Fruit fly (Drosophila melanogaster) whole organism, embryonic: Measurements from ENCODE around the gene CG32706.

Source experiments
- Aef1 ChIP-seq: fragments of 200-800 bp; sonication (Bioruptor generic); IDR thresholded peaks from 3 replicates; pipeline ENCODE4 v1.3.6; 2022; ENCODE audit warnings: missing biosample characterization, missing genetic modification characterization
- CG10267 ChIP-seq: fragments of 200-800 bp; sonication (Bioruptor generic); optimal IDR thresholded peaks from 2 replicates; lab custom pipeline; 2018; ENCODE audit warnings: missing biosample characterization, mild to moderate bottlenecking, missing genetic modification characterization, moderate library complexity
- CG10366 ChIP-seq: fragments of 200-800 bp; sonication (Bioruptor generic); IDR thresholded peaks from 2 replicates; pipeline ENCODE4 v1.3.6; 2022; ENCODE audit warnings: missing biosample characterization, missing genetic modification characterization
- CG11456 ChIP-seq: fragments of 200-800 bp; sonication (Bioruptor generic); IDR thresholded peaks from 3 replicates; pipeline ENCODE4 v1.3.6; 2022; ENCODE audit warnings: missing biosample characterization, missing genetic modification characterization
- CG13775 ChIP-seq: fragments of 200-800 bp; sonication (Bioruptor generic); optimal IDR thresholded peaks from 3 replicates; lab custom pipeline; 2017; ENCODE audit warnings: missing biosample characterization, mild to moderate bottlenecking, missing genetic modification characterization
- CG14710 ChIP-seq: fragments of 200-800 bp; sonication (Bioruptor generic); optimal IDR thresholded peaks from 3 replicates; lab custom pipeline; 2019; ENCODE audit warnings: missing biosample characterization, mild to moderate bottlenecking, missing genetic modification characterization, moderate library complexity
- CG15073 ChIP-seq: fragments of 200-800 bp; sonication (Bioruptor generic); optimal IDR thresholded peaks from 2 replicates; lab custom pipeline; 2016; ENCODE audit warnings: missing biosample characterization, missing genetic modification characterization
- CG15479 ChIP-seq: fragments of 200-800 bp; sonication (Bioruptor generic); optimal IDR thresholded peaks from 3 replicates; lab custom pipeline; 2019; ENCODE audit warnings: missing biosample characterization, mild to moderate bottlenecking, missing genetic modification characterization, moderate library complexity
- CG15514 ChIP-seq: fragments of 200-800 bp; sonication (Bioruptor generic); optimal IDR thresholded peaks from 3 replicates; lab custom pipeline; 2017; ENCODE audit warnings: missing biosample characterization, missing genetic modification characterization, mild to moderate bottlenecking, moderate library complexity, missing genetic modification reagents
- CG16815 ChIP-seq: fragments of 200-800 bp; sonication (Bioruptor generic); optimal IDR thresholded peaks from 3 replicates; lab custom pipeline; 2017; ENCODE audit warnings: missing biosample characterization, mild to moderate bottlenecking, missing genetic modification characterization
- CG18262 ChIP-seq: fragments of 200-800 bp; optimal IDR thresholded peaks from 3 replicates; lab custom pipeline; 2019; ENCODE audit warnings: missing biosample characterization, mild to moderate bottlenecking, missing genetic modification characterization, moderate library complexity
- CG2712 ChIP-seq: fragments of 200-800 bp; optimal IDR thresholded peaks from 3 replicates; lab custom pipeline; 2019; ENCODE audit warnings: missing biosample characterization, mild to moderate bottlenecking, missing genetic modification characterization, moderate library complexity
- CG30403 ChIP-seq: fragments of 200-800 bp; sonication (Bioruptor generic); optimal IDR thresholded peaks from 3 replicates; lab custom pipeline; 2016; ENCODE audit warnings: missing biosample characterization, missing genetic modification characterization
- CG30431 ChIP-seq: fragments of 200-800 bp; sonication (Bioruptor generic); optimal IDR thresholded peaks from 2 replicates; lab custom pipeline; 2017; ENCODE audit warnings: missing biosample characterization, missing genetic modification characterization
- CG3065 ChIP-seq: fragments of 200-800 bp; sonication (Bioruptor generic); optimal IDR thresholded peaks from 2 replicates; lab custom pipeline; 2016; ENCODE audit warnings: missing biosample characterization, missing genetic modification characterization
- CG3995 ChIP-seq: fragments of 200-800 bp; sonication (Bioruptor generic); optimal IDR thresholded peaks from 3 replicates; lab custom pipeline; 2016; ENCODE audit warnings: missing biosample characterization, missing genetic modification characterization
- CG6689 ChIP-seq: fragments of 200-800 bp; sonication (Bioruptor generic); IDR thresholded peaks from 2 replicates; pipeline ENCODE4 v1.3.6; 2022; ENCODE audit warnings: missing biosample characterization, missing genetic modification characterization
- CG6813 ChIP-seq: fragments of 200-800 bp; sonication (Bioruptor generic); optimal IDR thresholded peaks from 2 replicates; lab custom pipeline; 2017; ENCODE audit warnings: missing biosample characterization, missing genetic modification characterization, mild to moderate bottlenecking, moderate library complexity, missing genetic modification reagents
- CG6854 ChIP-seq: fragments of 200-800 bp; sonication (Bioruptor generic); optimal IDR thresholded peaks from 3 replicates; lab custom pipeline; 2017; ENCODE audit warnings: missing biosample characterization, mild to moderate bottlenecking, missing genetic modification characterization
- CG7372 ChIP-seq: fragments of 200-800 bp; sonication (Bioruptor generic); IDR thresholded peaks from 2 replicates; pipeline ENCODE4 v1.3.6; 2022; ENCODE audit warnings: missing biosample characterization, missing genetic modification characterization
- CG8290 ChIP-seq, 3 experiments: fragments of 200-800 bp; sonication (Bioruptor generic); optimal IDR thresholded peaks; 2 replicates each; lab custom pipeline; 2016 to 2019; ENCODE audit warnings: missing biosample characterization in 3 of 3, missing genetic modification characterization in 3 of 3, mild to moderate bottlenecking in 2 of 3, moderate library complexity in 1 of 3
- CG9797 ChIP-seq: fragments of 200-800 bp; sonication (Bioruptor generic); optimal IDR thresholded peaks from 3 replicates; lab custom pipeline; 2018; ENCODE audit warnings: missing biosample characterization, mild to moderate bottlenecking, missing genetic modification characterization
- Chrac-16 ChIP-seq: fragments of 200-800 bp; sonication (Bioruptor generic); optimal IDR thresholded peaks from 3 replicates; lab custom pipeline; 2016; ENCODE audit warnings: missing biosample characterization, missing genetic modification characterization
- CoRest ChIP-seq: fragments of 200-800 bp; sonication (Bioruptor generic); optimal IDR thresholded peaks from 3 replicates; lab custom pipeline; 2018; ENCODE audit warnings: missing biosample characterization, mild to moderate bottlenecking, missing genetic modification characterization, moderate library complexity
- D ChIP-seq, 2 experiments: fragments of 200-800 bp in 1 of 2; fragments of >200 bp in 1 of 2; sonication (Bioruptor generic) in 1 of 2; optimal IDR thresholded peaks; 2 replicates in 1 of 2; 3 replicates in 1 of 2; lab custom pipeline; 2017; ENCODE audit warnings: mild to moderate bottlenecking in 1 of 2, missing biosample characterization in 1 of 2, missing genetic modification characterization in 1 of 2, missing genetic modification reagents in 1 of 2
- D19A ChIP-seq: fragments of 200-800 bp; optimal IDR thresholded peaks from 3 replicates; lab custom pipeline; 2019; ENCODE audit warnings: missing biosample characterization, mild to moderate bottlenecking, missing genetic modification characterization, moderate library complexity
- Dbx ChIP-seq: fragments of 200-800 bp; sonication (Bioruptor generic); IDR thresholded peaks from 3 replicates; pipeline ENCODE4 v1.3.6; 2022; ENCODE audit warnings: missing biosample characterization, missing genetic modification characterization
- Dref ChIP-seq: fragments of 200-800 bp; sonication (Bioruptor generic); IDR thresholded peaks from 2 replicates; pipeline ENCODE4 v1.3.6; 2022; ENCODE audit warnings: missing biosample characterization, missing genetic modification characterization
- Elba2 ChIP-seq: fragments of 200-800 bp; sonication (Bioruptor generic); optimal IDR thresholded peaks from 3 replicates; lab custom pipeline; 2016; ENCODE audit warnings: missing biosample characterization, missing genetic modification characterization
- Ets65A ChIP-seq: fragments of 200-800 bp; sonication (Bioruptor generic); peaks from one replicate; lab custom pipeline; 2016; ENCODE audit warnings: missing biosample characterization, missing genetic modification characterization
- Ets97D ChIP-seq: fragments of 200-800 bp; sonication (Bioruptor generic); optimal IDR thresholded peaks from 3 replicates; lab custom pipeline; 2016; ENCODE audit warnings: missing biosample characterization, missing genetic modification characterization
- Gug ChIP-seq: fragments of 200-800 bp; sonication (Bioruptor generic); IDR thresholded peaks from 4 replicates; pipeline ENCODE4 v1.3.6; 2022; ENCODE audit warnings: missing biosample characterization, missing genetic modification characterization
- HLH4C ChIP-seq: fragments of 200-800 bp; sonication (Bioruptor generic); IDR thresholded peaks from 3 replicates; pipeline ENCODE4 v1.3.6; 2022; ENCODE audit warnings: missing biosample characterization, missing genetic modification characterization; ENCODE audit not compliant: partially characterized antibody
- Lpt ChIP-seq: fragments of >200 bp; optimal IDR thresholded peaks from 2 replicates; lab custom pipeline; 2018; ENCODE audit warnings: missing biosample characterization, missing genetic modification characterization
- MESR4 ChIP-seq: fragments of 200-800 bp; sonication (Bioruptor generic); optimal IDR thresholded peaks from 2 replicates; lab custom pipeline; 2018; ENCODE audit warnings: missing biosample characterization, mild to moderate bottlenecking, missing genetic modification characterization, moderate library complexity
- Sry-δ ChIP-seq: fragments of 200-800 bp; sonication (Bioruptor generic); optimal IDR thresholded peaks from 2 replicates; lab custom pipeline; 2016; ENCODE audit warnings: missing biosample characterization, missing genetic modification characterization
- az2 ChIP-seq: fragments of 200-800 bp; sonication (Bioruptor generic); optimal IDR thresholded peaks from 3 replicates; lab custom pipeline; 2016; ENCODE audit warnings: missing biosample characterization, missing genetic modification characterization
- dm ChIP-seq: fragments of 200-800 bp; sonication (Bioruptor generic); optimal IDR thresholded peaks from 3 replicates; lab custom pipeline; 2016; ENCODE audit warnings: missing biosample characterization, missing genetic modification characterization
- gcm2 ChIP-seq: fragments of 200-800 bp; sonication (Bioruptor generic); optimal IDR thresholded peaks from 2 replicates; lab custom pipeline; 2016; ENCODE audit warnings: missing biosample characterization, missing genetic modification characterization
- hb ChIP-seq: fragments of 200-800 bp; sonication (Bioruptor generic); IDR thresholded peaks from 3 replicates; pipeline ENCODE4 v1.3.6; 2022; ENCODE audit warnings: missing biosample characterization, missing genetic modification characterization; ENCODE audit not compliant: partially characterized antibody
- hbn ChIP-seq: fragments of 200-800 bp; sonication (Bioruptor generic); IDR thresholded peaks from 2 replicates; pipeline ENCODE4 v1.3.6; 2022; ENCODE audit warnings: missing biosample characterization, missing genetic modification characterization; ENCODE audit not compliant: partially characterized antibody
- jing ChIP-seq: fragments of 200-800 bp; sonication (Bioruptor generic); optimal IDR thresholded peaks from 2 replicates; lab custom pipeline; 2018; ENCODE audit warnings: missing biosample characterization, mild to moderate bottlenecking, missing genetic modification characterization
- p53 ChIP-seq: fragments of 200-800 bp; sonication (Bioruptor generic); optimal IDR thresholded peaks from 2 replicates; lab custom pipeline; 2016; ENCODE audit warnings: missing biosample characterization, missing genetic modification characterization
- pzg ChIP-seq: fragments of 200-800 bp; sonication (Bioruptor generic); optimal IDR thresholded peaks from 3 replicates; lab custom pipeline; 2018; ENCODE audit warnings: missing biosample characterization, mild to moderate bottlenecking, missing genetic modification characterization, moderate library complexity
- slou ChIP-seq: fragments of 200-800 bp; sonication (Bioruptor generic); optimal IDR thresholded peaks from 3 replicates; lab custom pipeline; 2016; ENCODE audit warnings: missing biosample characterization, missing genetic modification characterization
- sug ChIP-seq: fragments of 200-800 bp; optimal IDR thresholded peaks from 2 replicates; lab custom pipeline; 2019; ENCODE audit warnings: missing biosample characterization, mild to moderate bottlenecking, missing genetic modification characterization, moderate library complexity
- toy ChIP-seq: fragments of 200-800 bp; sonication (Bioruptor generic); IDR thresholded peaks from 2 replicates; pipeline ENCODE4 v1.3.6; 2022; ENCODE audit warnings: missing biosample characterization, missing genetic modification characterization
- unpg ChIP-seq: fragments of 200-800 bp; sonication (Bioruptor generic); optimal IDR thresholded peaks from 3 replicates; lab custom pipeline; 2018; ENCODE audit warnings: missing biosample characterization, mild to moderate bottlenecking, missing genetic modification characterization, moderate library complexity
- wek ChIP-seq: fragments of 200-800 bp; sonication (Bioruptor generic); optimal IDR thresholded peaks from 3 replicates; lab custom pipeline; 2018; ENCODE audit warnings: missing biosample characterization, mild to moderate bottlenecking, missing genetic modification characterization, moderate library complexity

Gene CG32706

DNA sequence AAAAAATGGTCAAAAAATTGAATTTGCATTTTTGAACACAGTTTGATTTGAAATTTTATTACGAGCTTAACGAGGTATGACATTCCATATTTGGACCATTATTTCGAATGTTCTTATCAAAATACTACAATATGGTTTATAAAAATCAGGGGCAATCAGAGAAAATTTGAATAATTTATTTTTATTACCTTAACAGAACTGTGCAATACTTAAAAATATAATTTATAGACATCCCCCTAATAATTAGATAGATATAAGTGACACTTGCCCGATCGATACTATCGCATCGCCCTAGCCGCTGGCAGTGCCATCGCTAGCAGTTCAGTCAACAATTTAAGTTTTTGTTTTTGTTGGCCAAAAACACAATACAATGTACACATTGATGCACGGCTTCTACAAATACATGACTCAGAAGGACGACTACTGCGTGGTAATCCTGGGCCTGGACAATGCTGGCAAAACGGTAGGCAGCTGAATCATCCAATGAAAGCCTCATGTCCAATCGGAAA lies 19.9 kb downstream of the CG32706 start, which contains the start of gene Arfrp1 (continued):
- TF ChIP-seq CG9797 (GFP tag; lab: Kevin White, UChicago), result no peak
- TF ChIP-seq CG6813 (GFP tag; lab: Kevin White, UChicago), result no peak
- TF ChIP-seq MESR4, result peak; percentile 71
- peak; percentile 70 for TF ChIP-seq hbn (GFP tag; lab: Robert Waterston, UW)
- TF ChIP-seq slou (GFP tag; lab: Kevin White, UChicago), result no peak
- peak; percentile 6 for TF ChIP-seq CG13775 (GFP tag; lab: Kevin White, UChicago)
- TF ChIP-seq jing (GFP tag; lab: Kevin White, UChicago), result no peak
- TF ChIP-seq CG10267, result peak; percentile 20
- TF ChIP-seq p53 (GFP tag; lab: Kevin White, UChicago), result no peak
- 0 out of 2 replicates have a peak, but pooled peaks have one; percentile 23 for TF ChIP-seq toy
- peak; percentile 13 for TF ChIP-seq az2
- TF ChIP-seq Aef1 (GFP tag; lab: Robert Waterston, UW), result peak; percentile 47; the same call in 2 of the 3 replicates
- TF ChIP-seq D (optimal IDR thresholded peaks at IDR 0.05; lab: Kevin White, UChicago), result no peak
- TF ChIP-seq D (GFP tag; optimal IDR thresholded peaks at IDR 0.05; lab: Kevin White, UChicago), result no peak
- 0 out of 3 replicates have a peak, but pooled peaks have one; percentile 35 for TF ChIP-seq CG11456 (GFP tag; lab: Robert Waterston, UW)
- no peak for TF ChIP-seq CG6854 (GFP tag; lab: Kevin White, UChicago)
- TF ChIP-seq CG2712, result peak; percentile 25
- 0 out of 2 replicates have a peak, but pooled peaks have one; percentile 10 for TF ChIP-seq CG6689 (GFP tag; lab: Robert Waterston, UW)
- peak; percentile 23 for TF ChIP-seq Ets97D (GFP tag; lab: Kevin White, UChicago)
- peak; percentile 53 for TF ChIP-seq CG3995 (GFP tag; lab: Kevin White, UChicago)
- no peak for TF ChIP-seq dm
- peak; percentile 51 for TF ChIP-seq CG30403 (GFP tag; lab: Kevin White, UChicago)
- TF ChIP-seq CG15514 (GFP tag; lab: Kevin White, UChicago), result peak; percentile 31
- TF ChIP-seq CG30431, result no peak
- TF ChIP-seq CG8290 (GFP tag; optimal IDR thresholded peaks at IDR 0.05; lab: Kevin White, UChicago), result peak; percentile 66
- peak in 1 of 2 experiments; percentile 39 for TF ChIP-seq CG8290 (tag; optimal IDR thresholded peaks at IDR 0.05; lab: Kevin White, UChicago)
- peak; percentile 24 for TF ChIP-seq sug (tag; lab: Kevin White, UChicago)
- TF ChIP-seq Ets65A (GFP tag; lab: Kevin White, UChicago), result peak; percentile 89
- peak; percentile 43 for TF ChIP-seq Dref (GFP tag; lab: Robert Waterston, UW)
- peak; percentile 27 for TF ChIP-seq pzg (GFP tag; lab: Kevin White, UChicago)
- TF ChIP-seq gcm2 (GFP tag; lab: Kevin White, UChicago), result no peak
- TF ChIP-seq Elba2, result peak; percentile 62
- peak; percentile 15; the same call in 1 of the 2 replicates for TF ChIP-seq CG10366 (GFP tag; lab: Robert Waterston, UW)
- peak; percentile 27 for TF ChIP-seq Chrac-16
- TF ChIP-seq CG16815 (GFP tag; lab: Kevin White, UChicago), result no peak
- peak; percentile 88 for TF ChIP-seq wek (GFP tag; lab: Kevin White, UChicago)
- no peak for TF ChIP-seq CG7372 (GFP tag; lab: Robert Waterston, UW)
- TF ChIP-seq CG18262 (tag; lab: Kevin White, UChicago), result peak; percentile 56
- TF ChIP-seq CG3065 (GFP tag; lab: Kevin White, UChicago), result no peak
- TF ChIP-seq HLH4C (GFP tag; lab: Robert Waterston, UW), result peak; percentile 63; the same call in 2 of the 3 replicates
- TF ChIP-seq Dbx (GFP tag; lab: Robert Waterston, UW), result 0 out of 3 replicates have a peak, but pooled peaks have one; percentile 5
- no peak for TF ChIP-seq CG15479
- peak; percentile 74 for TF ChIP-seq hb (GFP tag; lab: Robert Waterston, UW)
- TF ChIP-seq CG14710 (tag; lab: Kevin White, UChicago), result peak; percentile 47
- TF ChIP-seq Gug (GFP tag; lab: Robert Waterston, UW), result peak; percentile 10; the same call in 1 of the 4 replicates
- no peak for TF ChIP-seq D19A (tag; lab: Kevin White, UChicago)
- TF ChIP-seq CG15073 (GFP tag; lab: Kevin White, UChicago), result no peak
- peak; percentile 12 for TF ChIP-seq CoRest (tag; lab: Kevin White, UChicago)
- TF ChIP-seq Lpt (GFP tag; lab: Kevin White, UChicago), result no peak
- TF ChIP-seq Sry-δ (GFP tag; lab: Kevin White, UChicago), result peak; percentile 83
- no peak for TF ChIP-seq unpg
